Fruit fly (Drosophila melanogaster) whole organism, adult: ENCODE data around the gene E2f1.

ENCODE experiments used
- CG12768 ChIP-seq: fragments of 200-800 bp; sonication (Bioruptor generic); optimal IDR thresholded peaks from 2 replicates; lab custom pipeline; 2017; ENCODE audit warnings: missing biosample characterization, missing genetic modification characterization, mild to moderate bottlenecking, moderate library complexity, missing genetic modification reagents
- CG14711 ChIP-seq: fragments of 200-800 bp; sonication (Bioruptor generic); optimal IDR thresholded peaks from 2 replicates; lab custom pipeline; 2018; ENCODE audit warnings: missing biosample characterization, mild to moderate bottlenecking, missing genetic modification characterization, moderate library complexity
- CG7101 ChIP-seq: fragments of 200-800 bp; sonication (Bioruptor generic); optimal IDR thresholded peaks from 2 replicates; lab custom pipeline; 2018; ENCODE audit warnings: missing biosample characterization, mild to moderate bottlenecking, missing genetic modification characterization, moderate library complexity
- Crg-1 ChIP-seq: fragments of 200-800 bp; sonication (Bioruptor generic); optimal IDR thresholded peaks from 2 replicates; lab custom pipeline; 2016; ENCODE audit warnings: missing biosample characterization, missing genetic modification characterization
- Hr96 ChIP-seq: fragments of 200-800 bp; sonication (Bioruptor generic); optimal IDR thresholded peaks from 2 replicates; lab custom pipeline; 2016; ENCODE audit warnings: missing biosample characterization, missing genetic modification characterization

- no peak for TF ChIP-seq CG12768 (GFP tag; lab: Kevin White, UChicago)
- TF ChIP-seq Hr96 (GFP tag; lab: Kevin White, UChicago): no peak
- no peak for TF ChIP-seq CG7101
- no peak for TF ChIP-seq CG14711
- TF ChIP-seq Crg-1: no peak
These were observed 617 bp downstream of the E2f1 start for dm6 chr3R:21660054-21660453.
